Fruit fly (Drosophila melanogaster) ovary, adult (tissue): ENCODE results near the gene Surf1.

ENCODE experiments used
- CG17801 ChIP-seq: fragments of 200-800 bp; optimal IDR thresholded peaks from 2 replicates; lab custom pipeline; 2019; ENCODE audit warnings: missing biosample characterization, mild to moderate bottlenecking, missing genetic modification characterization, moderate library complexity; ENCODE audit not compliant: partially characterized antibody

Gene Surf1

DNA sequence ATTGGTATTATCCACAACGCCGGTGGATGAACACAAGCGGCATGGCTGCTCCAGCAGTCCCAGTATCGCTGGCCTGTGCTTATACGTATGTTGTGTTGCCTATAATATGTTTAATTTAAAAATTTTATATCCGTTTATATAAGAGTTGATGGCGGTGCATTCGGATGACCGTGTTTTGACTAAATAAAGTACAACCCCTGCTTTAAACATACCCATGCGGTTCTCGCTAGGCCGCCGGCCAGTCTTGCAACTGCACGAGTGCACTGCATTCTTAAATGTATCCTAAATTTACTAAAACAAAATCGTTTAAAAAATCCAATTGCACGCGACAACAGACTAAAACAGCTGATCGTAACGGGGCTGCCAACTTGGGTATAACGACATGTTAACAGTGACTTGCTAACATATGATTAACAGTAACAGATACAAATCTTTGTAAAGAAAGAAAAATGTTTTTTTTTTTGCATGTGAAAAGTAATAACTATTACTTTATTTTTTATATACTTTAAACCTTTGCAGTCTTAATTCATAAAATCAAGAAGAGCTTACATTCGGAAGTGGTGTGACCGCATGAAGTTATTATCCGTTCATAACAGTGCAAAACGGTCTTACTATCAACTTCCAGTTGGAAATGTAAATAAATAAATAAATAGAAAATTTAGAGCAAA is at the start of gene Surf1, which contains the start of gene Uqcc1:
Gene Surf1, plus strand, starts transcription at position 594 of the 668 bp plus-strand sequence.
Gene Uqcc1, minus strand, starts transcription at position 356 of the 668 bp plus-strand sequence.
- TF ChIP-seq CG17801, result no peak

DNA sequence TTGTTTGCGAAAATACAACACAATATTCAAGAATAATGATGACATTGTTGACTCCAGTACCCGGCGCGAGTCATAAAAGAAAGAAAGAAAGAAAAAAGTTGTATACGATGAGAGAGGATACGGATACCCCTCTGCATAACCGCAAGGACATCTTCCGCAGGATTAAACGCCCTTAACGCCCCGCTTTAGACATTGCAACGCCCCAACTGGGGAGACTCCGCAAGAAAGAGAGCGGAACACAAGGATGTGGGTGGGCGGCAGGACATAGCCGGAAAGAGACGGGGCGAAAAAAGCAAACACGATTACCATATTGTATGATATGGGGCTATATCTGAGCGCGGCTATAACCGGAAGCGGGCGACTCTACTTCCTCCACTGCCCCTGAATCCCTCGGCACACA is 46.9 kb upstream of the Surf1 start:
- no peak for TF ChIP-seq CG17801

DNA sequence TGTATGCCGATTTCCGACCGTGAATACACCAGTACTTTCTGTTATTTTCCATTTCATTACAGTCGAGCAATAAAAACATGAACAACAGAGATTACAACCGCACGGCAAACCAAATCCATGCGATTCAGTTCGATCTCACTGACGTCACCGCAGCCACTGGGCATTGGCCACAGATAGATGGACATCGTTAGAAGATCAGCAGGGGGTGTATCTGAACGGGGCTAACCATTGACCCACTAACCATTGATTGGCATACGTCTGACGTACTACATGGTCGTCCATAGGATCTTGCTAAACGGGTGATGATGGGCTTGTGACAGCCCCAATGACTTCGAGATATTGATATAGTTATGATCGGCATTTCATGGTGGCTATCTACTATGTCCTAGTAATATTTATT is 44.3 kb upstream of the Surf1 start:
- no peak for TF ChIP-seq CG17801

DNA sequence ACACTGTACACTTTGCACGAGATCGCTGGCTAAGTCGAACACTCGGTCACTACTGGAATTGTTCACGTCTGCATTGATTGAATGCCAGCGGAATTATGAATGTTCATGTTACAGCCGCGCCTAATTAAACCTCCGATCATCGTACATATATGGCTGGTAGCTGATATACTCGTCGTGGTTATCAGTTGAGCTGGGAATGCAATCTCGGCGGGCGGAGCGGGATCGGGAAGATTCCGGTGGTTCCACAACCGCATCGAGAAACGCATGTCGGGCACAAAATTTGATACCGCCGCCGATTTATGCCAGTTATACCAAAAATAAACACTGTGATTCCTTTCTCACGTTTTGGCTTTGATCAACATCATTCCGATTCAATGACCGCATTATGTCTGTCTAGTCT is 43.4 kb upstream of the Surf1 start, which contains the start of gene Prat2:
Gene Prat2, minus strand, starts transcription at position 101 of the 400 bp plus-strand sequence.
- no peak for TF ChIP-seq CG17801

DNA sequence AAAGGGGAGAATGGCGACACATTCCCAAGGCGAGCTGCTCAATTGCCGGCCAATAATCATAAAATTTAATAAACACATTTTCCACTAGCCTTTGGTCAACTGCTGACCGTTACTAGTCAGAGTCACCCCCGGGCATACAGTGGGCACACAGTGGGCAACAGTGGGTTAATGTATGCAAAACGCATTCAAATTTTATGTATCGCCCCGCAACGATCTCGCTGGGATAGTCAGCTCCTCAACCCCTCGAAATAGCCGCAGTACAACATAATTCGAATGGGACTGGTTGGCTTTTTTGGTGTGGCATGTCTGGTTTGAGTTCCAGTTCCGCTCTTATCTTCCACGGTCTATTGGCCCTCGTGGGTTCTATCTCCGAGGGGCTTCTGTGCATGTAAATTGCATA is 38.9 kb upstream of the Surf1 start:
- no peak for TF ChIP-seq CG17801

DNA sequence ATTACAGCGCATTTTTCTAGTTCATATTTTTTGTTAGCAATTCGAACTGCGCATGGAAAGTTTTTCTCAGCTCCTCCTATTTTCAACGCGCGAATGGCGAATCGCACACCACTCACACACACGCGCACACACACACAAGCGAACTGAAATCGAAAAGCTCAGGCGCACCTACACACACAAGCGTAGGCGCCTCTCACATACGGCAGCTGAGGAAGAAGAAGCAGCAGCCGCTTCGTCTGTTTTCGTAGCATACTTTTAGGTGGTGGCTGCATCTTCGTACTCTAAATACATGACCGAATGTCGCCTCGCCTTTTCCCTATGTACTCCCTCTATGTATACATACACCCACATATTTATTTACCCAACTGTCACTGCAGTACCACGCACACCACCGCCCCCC is 32.3 kb upstream of the Surf1 start:
- TF ChIP-seq CG17801, result no peak

DNA sequence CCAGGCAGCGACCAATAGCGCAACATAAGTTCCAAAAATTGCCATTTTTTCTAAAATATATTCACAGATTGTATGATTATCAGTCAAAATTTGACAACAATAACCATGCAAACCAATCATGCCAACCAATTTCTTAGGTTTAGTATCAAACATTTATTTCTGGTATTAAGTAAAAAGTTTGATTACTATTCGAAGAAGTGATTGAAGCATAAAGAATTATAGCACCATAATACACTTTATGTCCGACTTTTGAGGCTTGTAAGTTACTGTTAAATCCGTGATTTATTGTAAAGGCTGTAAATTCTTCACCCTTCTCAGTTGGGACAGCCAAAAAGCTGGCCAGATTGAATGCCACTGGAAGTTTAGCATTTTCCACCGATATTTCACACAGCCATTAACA is 26.3 kb upstream of the Surf1 start, which contains the start of gene CG45413:
Gene CG45413, minus strand, starts transcription at position 101 of the 400 bp plus-strand sequence.
- TF ChIP-seq CG17801, result no peak

DNA sequence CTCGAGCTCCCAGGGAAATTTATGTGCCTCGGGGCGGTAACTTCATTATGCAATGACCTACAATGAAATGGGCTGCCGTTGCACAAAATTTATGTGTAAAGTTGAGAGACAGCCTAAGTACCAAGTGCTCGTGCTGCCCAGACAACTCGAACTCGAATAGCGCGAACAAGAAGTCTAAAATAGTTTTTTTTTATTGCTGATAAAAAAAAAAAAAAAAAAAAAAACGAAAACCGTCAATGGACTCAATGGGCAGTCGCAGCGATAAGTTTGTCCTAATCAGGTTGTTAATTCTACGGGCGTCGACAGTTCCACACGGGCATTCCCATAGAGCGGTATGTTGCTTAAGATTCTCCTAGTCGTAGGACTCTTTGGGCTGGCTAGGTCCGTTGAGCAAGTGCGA is 25.5 kb upstream of the Surf1 start, which contains the start of gene CG14820:
Gene CG14820, plus strand, starts transcription at position 301 of the 400 bp plus-strand sequence.
- TF ChIP-seq CG17801, result no peak

DNA sequence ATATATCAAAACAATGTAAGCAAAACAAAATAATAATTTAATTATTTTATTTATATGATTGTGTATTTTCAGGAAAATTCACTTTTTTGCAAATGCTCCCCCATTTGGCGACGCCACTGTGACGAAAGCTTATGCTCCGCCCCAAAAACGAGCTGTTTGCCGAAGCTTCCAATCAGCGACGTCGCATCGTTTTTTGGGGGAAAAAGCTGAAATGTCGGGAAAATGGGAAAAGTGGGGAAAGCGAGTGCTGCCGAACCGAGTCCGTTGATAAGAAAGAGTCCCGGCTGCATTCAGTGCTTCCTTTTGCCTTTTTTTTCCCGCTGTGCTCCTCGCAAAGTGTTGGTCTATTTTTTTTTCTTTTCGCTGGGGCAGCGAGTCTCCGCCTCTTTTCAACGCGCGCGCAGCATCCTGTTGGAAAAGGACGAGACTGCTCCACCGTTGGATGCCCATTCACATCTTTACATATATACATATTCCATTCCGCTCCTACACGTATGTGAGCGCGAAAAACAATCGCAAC is 23.3 kb upstream of the Surf1 start:
- no peak for TF ChIP-seq CG17801

DNA sequence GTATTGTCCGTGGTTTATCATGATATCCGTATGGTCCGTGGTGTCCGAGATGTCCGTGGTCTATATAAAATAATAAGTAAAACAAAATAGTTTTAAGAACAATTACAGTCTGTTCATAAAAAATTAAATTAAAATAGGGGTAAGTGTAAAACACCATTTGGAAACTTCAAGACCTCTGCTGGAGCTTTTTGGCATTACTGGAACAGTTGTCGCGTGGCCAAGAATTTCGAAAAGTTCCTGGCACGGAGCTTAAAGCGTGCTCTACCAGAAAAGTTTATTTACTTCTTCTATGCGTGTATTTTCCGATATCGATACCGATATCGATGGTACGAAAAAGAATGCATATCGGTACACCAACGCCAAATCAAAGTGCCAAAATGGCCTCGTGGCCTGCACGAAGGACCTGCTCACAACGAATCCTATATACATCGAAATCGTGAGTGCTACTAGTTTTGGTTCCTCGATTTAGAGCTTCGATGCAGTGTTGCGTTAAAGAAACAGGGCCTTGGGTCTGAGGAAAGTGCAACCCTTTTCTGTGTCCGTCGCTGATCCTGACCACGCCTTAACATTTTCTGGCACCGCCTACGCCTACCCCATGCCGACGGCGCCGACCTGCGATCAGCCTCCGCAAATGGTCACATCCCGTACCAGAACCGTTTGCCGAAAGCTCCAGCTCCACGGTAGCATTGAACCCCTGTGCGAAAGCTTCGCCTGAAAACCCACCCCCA is 15.9 kb upstream of the Surf1 start:
- no peak for TF ChIP-seq CG17801

DNA sequence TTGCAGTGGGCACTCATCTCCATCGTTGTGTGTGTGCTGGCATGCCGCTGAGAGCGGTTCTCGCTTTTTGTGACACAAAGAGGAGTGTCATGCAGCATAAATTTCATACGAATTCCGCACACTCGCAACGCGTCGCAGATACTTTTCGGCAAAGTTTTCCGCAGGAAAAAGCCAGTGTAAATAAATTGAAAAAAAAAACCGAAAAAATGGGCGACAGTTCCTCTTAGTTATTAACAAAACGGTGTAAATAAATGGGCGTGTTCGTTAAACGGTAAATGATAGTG is 15.4 kb upstream of the Surf1 start, which contains the start of gene tow:
Gene tow, plus strand, starts transcription at position 26 of the 284 bp plus-strand sequence.
- no peak for TF ChIP-seq CG17801

DNA sequence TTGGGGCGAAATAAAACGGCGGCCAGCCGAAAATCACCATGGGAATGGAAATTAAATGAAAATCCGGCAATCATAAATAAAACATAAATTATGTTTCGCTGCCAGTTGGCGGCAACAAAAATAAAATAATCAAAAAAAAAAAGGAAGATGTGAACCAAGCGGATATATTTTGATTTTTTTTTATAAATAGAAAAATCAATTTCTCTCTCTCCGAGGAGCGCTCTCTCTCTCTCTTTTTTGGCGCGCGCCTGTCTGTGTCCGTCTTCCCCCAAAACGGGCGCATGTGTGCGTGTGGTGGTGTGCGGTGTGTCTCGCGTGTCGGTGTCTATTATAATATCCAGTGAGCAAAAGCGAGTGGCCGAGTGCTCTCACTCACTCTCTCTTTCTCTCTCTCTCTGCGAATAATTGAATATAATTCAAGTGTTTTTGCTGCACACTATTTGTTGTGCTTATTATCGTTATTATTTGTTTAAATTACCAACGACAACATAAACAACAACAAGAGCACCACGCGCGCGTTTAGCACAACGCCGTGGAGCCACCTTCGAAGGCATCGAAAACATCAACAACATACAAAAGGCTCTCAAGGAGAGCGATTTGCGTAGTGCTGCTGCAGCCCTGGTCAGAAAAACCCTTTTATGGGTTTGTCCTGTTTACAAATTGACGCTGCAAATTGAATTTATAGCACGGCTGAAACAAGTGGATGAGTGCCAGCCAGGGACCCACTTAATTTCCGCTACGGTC is 14.8 kb upstream of the Surf1 start:
- TF ChIP-seq CG17801, result no peak

DNA sequence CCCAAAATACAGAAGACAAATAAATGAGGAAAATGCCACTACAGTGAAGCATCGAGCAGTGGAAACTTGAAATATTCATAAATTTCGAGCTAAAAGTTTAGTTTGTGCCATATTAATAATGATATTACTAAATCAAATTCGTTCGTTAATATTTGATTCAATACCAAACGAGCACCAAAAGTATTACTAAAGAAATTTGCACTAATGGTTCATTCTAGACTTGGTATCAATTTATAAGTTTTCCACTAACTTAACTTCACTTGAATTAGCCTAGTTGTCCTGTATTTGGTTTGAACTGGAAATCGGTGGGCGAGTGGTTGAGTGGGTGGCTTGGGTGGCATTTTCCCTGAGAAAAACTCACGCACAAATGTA is 14.2 kb upstream of the Surf1 start:
- no peak for TF ChIP-seq CG17801

DNA sequence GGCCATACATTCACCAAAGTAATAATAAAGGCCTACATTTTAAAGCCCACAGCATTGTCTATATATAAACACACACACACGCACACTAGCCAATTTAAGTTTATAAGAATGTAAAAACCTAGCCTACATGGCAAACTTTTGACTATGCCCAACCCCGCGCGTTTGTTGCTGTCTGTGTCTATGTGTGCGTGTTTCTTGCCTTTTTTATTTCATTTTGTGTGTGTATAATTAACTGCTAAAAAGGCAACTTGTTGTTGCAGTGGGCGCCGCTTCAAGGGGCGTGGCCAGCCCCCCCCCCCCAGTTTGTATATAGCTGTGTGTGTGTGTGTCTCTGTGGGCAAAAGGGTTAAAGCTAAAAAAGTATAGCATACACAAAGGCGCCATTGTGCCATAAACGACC is 12.8 kb upstream of the Surf1 start:
- TF ChIP-seq CG17801, result no peak

DNA sequence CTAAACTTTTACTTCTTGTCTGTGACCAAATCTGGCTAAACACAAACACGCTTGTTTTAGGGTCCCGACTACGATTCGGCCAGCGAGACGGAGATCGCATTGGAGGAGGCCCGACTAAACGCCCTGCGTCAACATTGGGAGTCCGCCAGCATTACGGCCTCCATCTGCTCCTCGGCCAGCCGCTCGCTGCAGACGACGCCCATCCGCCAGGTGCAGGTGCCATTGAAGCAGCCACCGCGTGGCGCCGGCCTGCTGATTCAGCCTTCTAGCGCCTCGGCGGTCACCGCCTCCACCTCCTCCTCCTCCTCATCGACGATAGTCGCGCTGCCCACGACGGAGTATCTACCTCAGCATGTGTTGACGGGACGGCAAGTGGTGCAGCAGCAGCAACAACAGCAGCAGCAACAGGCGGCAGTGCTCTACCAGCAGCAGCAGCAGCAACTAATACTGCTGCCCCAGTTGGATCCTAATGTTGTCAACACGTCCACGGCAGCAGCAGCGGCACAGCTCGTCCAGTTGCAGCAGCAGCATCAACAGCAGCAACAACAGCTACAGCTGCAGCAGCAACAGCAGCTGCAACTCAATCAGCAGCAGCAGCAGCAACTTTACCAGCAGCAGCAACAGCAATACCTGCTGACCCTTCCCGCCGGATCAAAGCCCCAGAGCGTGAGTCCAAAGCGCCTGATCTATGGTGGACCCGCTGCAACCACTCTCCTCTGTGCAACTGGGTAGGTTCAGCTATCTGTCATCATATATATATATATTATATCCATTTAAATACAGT is 10.8 kb upstream of the Surf1 start:
- TF ChIP-seq CG17801, result no peak
